Fruit fly (Drosophila melanogaster) whole organism, embryonic: ENCODE measurements around the gene CG12299.

Source experiments
- ATbp ChIP-seq: fragments of 200-800 bp; sonication (Bioruptor generic); optimal IDR thresholded peaks from 2 replicates; lab custom pipeline; 2017; ENCODE audit warnings: missing biosample characterization, mild to moderate bottlenecking, missing genetic modification characterization, missing genetic modification reagents
- Adf1 ChIP-seq: fragments of 200-800 bp; sonication (Bioruptor generic); IDR thresholded peaks from 2 replicates; pipeline ENCODE4 v1.3.6; 2022; ENCODE audit warnings: missing biosample characterization, missing genetic modification characterization
- Asciz ChIP-seq: fragments of 200-800 bp; sonication (Bioruptor generic); optimal IDR thresholded peaks from 2 replicates; lab custom pipeline; 2017; ENCODE audit warnings: missing biosample characterization, mild to moderate bottlenecking, missing genetic modification characterization, missing genetic modification reagents
- Bteb2 ChIP-seq: fragments of 200-800 bp; sonication (Bioruptor generic); optimal IDR thresholded peaks from 2 replicates; lab custom pipeline; 2016; ENCODE audit warnings: missing biosample characterization, missing genetic modification characterization
- CG12236 ChIP-seq: fragments of 200-800 bp; sonication (Bioruptor generic); optimal IDR thresholded peaks from 2 replicates; lab custom pipeline; 2016; ENCODE audit warnings: missing biosample characterization, missing genetic modification characterization
- CG12744 ChIP-seq: fragments of 200-800 bp; sonication (Bioruptor generic); optimal IDR thresholded peaks from 2 replicates; lab custom pipeline; 2016; ENCODE audit warnings: missing biosample characterization, missing genetic modification characterization
- CG12942 ChIP-seq: fragments of 200-800 bp; sonication (Bioruptor generic); optimal IDR thresholded peaks from 3 replicates; lab custom pipeline; 2016; ENCODE audit warnings: missing biosample characterization, missing genetic modification characterization
- CG14014 ChIP-seq: fragments of 200-800 bp; sonication (Bioruptor generic); IDR thresholded peaks from 2 replicates; pipeline ENCODE4 v1.3.6; 2022; ENCODE audit warnings: missing biosample characterization, missing genetic modification characterization
- CG14710 ChIP-seq: fragments of 200-800 bp; sonication (Bioruptor generic); optimal IDR thresholded peaks from 3 replicates; lab custom pipeline; 2019; ENCODE audit warnings: missing biosample characterization, mild to moderate bottlenecking, missing genetic modification characterization, moderate library complexity
- CG14860 ChIP-seq: fragments of 200-800 bp; sonication (Bioruptor generic); IDR thresholded peaks from 3 replicates; pipeline ENCODE4 v1.3.6; 2022; ENCODE audit warnings: missing biosample characterization, missing genetic modification characterization; ENCODE audit not compliant: partially characterized antibody
- CG2199 ChIP-seq: fragments of 200-800 bp; sonication (Bioruptor generic); IDR thresholded peaks from 3 replicates; pipeline ENCODE4 v1.3.6; 2022; ENCODE audit warnings: missing biosample characterization, missing genetic modification characterization
- CG3407 ChIP-seq: fragments of 200-800 bp; sonication (Bioruptor generic); optimal IDR thresholded peaks from 2 replicates; lab custom pipeline; 2018; ENCODE audit warnings: missing biosample characterization, mild to moderate bottlenecking, missing genetic modification characterization
- CG34376 ChIP-seq: fragments of 200-800 bp; sonication (Bioruptor generic); optimal IDR thresholded peaks from 2 replicates; lab custom pipeline; 2018; ENCODE audit warnings: missing biosample characterization, mild to moderate bottlenecking, missing genetic modification characterization
- CG3995 ChIP-seq: fragments of 200-800 bp; sonication (Bioruptor generic); optimal IDR thresholded peaks from 3 replicates; lab custom pipeline; 2016; ENCODE audit warnings: missing biosample characterization, missing genetic modification characterization
- CG4360 ChIP-seq: fragments of 200-800 bp; sonication (Bioruptor generic); IDR thresholded peaks from 2 replicates; pipeline ENCODE4 v1.3.6; 2022; ENCODE audit warnings: missing biosample characterization, missing genetic modification characterization
- CG4404 ChIP-seq: fragments of 200-800 bp; sonication (Bioruptor generic); IDR thresholded peaks from 2 replicates; pipeline ENCODE4 v1.3.6; 2022; ENCODE audit warnings: missing biosample characterization, missing genetic modification characterization
- CG5180 ChIP-seq: fragments of 200-800 bp; sonication (Bioruptor generic); optimal IDR thresholded peaks from 3 replicates; lab custom pipeline; 2017; ENCODE audit warnings: missing biosample characterization, missing genetic modification characterization, mild to moderate bottlenecking, moderate library complexity, missing genetic modification reagents
- CG7357 ChIP-seq: fragments of 200-800 bp; sonication (Bioruptor generic); IDR thresholded peaks from 3 replicates; pipeline ENCODE4 v1.3.6; 2022; ENCODE audit warnings: missing biosample characterization, missing genetic modification characterization
- CG7928 ChIP-seq: fragments of 200-800 bp; sonication (Bioruptor generic); optimal IDR thresholded peaks from 2 replicates; lab custom pipeline; 2017; ENCODE audit warnings: missing biosample characterization, mild to moderate bottlenecking, missing genetic modification characterization
- CG9609 ChIP-seq: fragments of 200-800 bp; sonication (Bioruptor generic); optimal IDR thresholded peaks from 3 replicates; lab custom pipeline; 2016; ENCODE audit warnings: missing biosample characterization, missing genetic modification characterization
- CG9876 ChIP-seq: fragments of 200-800 bp; sonication (Bioruptor generic); optimal IDR thresholded peaks from 2 replicates; lab custom pipeline; 2016; ENCODE audit warnings: missing biosample characterization, missing genetic modification characterization
- CG9932 ChIP-seq: fragments of 200-800 bp; sonication (Bioruptor generic); IDR thresholded peaks from 2 replicates; pipeline ENCODE4 v1.3.6; 2022; ENCODE audit warnings: missing biosample characterization, missing genetic modification characterization
- CoRest ChIP-seq: fragments of 200-800 bp; sonication (Bioruptor generic); optimal IDR thresholded peaks from 3 replicates; lab custom pipeline; 2018; ENCODE audit warnings: missing biosample characterization, mild to moderate bottlenecking, missing genetic modification characterization, moderate library complexity
- Dip3 ChIP-seq: fragments of 200-800 bp; sonication (Bioruptor generic); optimal IDR thresholded peaks from 3 replicates; lab custom pipeline; 2016; ENCODE audit warnings: missing biosample characterization, missing genetic modification characterization
- Dp ChIP-seq: fragments of 200-800 bp; sonication (Bioruptor generic); optimal IDR thresholded peaks from 2 replicates; lab custom pipeline; 2018; ENCODE audit warnings: missing biosample characterization, mild to moderate bottlenecking, missing genetic modification characterization, moderate library complexity
- E2f2 ChIP-seq: fragments of 200-800 bp; sonication (Bioruptor generic); IDR thresholded peaks from 2 replicates; pipeline ENCODE4 v1.3.6; 2022; ENCODE audit warnings: missing biosample characterization, missing genetic modification characterization
- Fer2 ChIP-seq: fragments of 200-800 bp; sonication (Bioruptor generic); optimal IDR thresholded peaks from 2 replicates; lab custom pipeline; 2018; ENCODE audit warnings: missing biosample characterization, mild to moderate bottlenecking, missing genetic modification characterization, moderate library complexity
- Neu2 ChIP-seq: fragments of 200-800 bp; sonication (Bioruptor generic); optimal IDR thresholded peaks from 3 replicates; lab custom pipeline; 2016; ENCODE audit warnings: missing biosample characterization, missing genetic modification characterization, borderline replicate concordance
- Side ChIP-seq: fragments of 200-800 bp; sonication (Bioruptor generic); optimal IDR thresholded peaks from 2 replicates; lab custom pipeline; 2016; ENCODE audit warnings: missing biosample characterization, missing genetic modification characterization
- Sry-β ChIP-seq: fragments of 200-800 bp; sonication (Bioruptor generic); optimal IDR thresholded peaks from 2 replicates; lab custom pipeline; 2018; ENCODE audit warnings: missing biosample characterization, mild to moderate bottlenecking, missing genetic modification characterization, moderate library complexity
- Stat92E ChIP-seq, 3 experiments: fragments of >200 bp in 2 of 3; fragments of 200-800 bp in 1 of 3; sonication (Bioruptor generic) in 1 of 3; optimal IDR thresholded peaks; 2 replicates each; lab custom pipeline; 2017 to 2019; ENCODE audit warnings: missing biosample characterization in 3 of 3, missing genetic modification characterization in 3 of 3, mild to moderate bottlenecking in 1 of 3, moderate library complexity in 1 of 3
- bab2 ChIP-seq: fragments of 200-800 bp; sonication (Bioruptor generic); optimal IDR thresholded peaks from 2 replicates; lab custom pipeline; 2016; ENCODE audit warnings: missing biosample characterization, missing genetic modification characterization
- bigmax ChIP-seq: fragments of 200-800 bp; sonication (Bioruptor generic); optimal IDR thresholded peaks from 2 replicates; lab custom pipeline; 2018; ENCODE audit warnings: missing biosample characterization, mild to moderate bottlenecking, missing genetic modification characterization
- crc ChIP-seq: fragments of 200-800 bp; sonication (Bioruptor generic); optimal IDR thresholded peaks from 2 replicates; lab custom pipeline; 2016; ENCODE audit warnings: missing biosample characterization, missing genetic modification characterization
- dimm ChIP-seq: fragments of 200-800 bp; sonication (Bioruptor generic); IDR thresholded peaks from 2 replicates; pipeline ENCODE4 v1.3.6; 2022; ENCODE audit warnings: missing biosample characterization, missing genetic modification characterization
- dpn ChIP-seq, 2 experiments: fragments of 200-800 bp; sonication (Bioruptor generic); optimal IDR thresholded peaks; 3 replicates each; lab custom pipeline; 2016; ENCODE audit warnings: missing biosample characterization in 2 of 2, missing genetic modification characterization in 2 of 2
- ems ChIP-seq: fragments of 200-800 bp; sonication (Bioruptor generic); optimal IDR thresholded peaks from 3 replicates; lab custom pipeline; 2016; ENCODE audit warnings: missing biosample characterization, missing genetic modification characterization
- fd3F ChIP-seq: fragments of 200-800 bp; sonication (Bioruptor generic); optimal IDR thresholded peaks from 2 replicates; lab custom pipeline; 2018; ENCODE audit warnings: missing biosample characterization, mild to moderate bottlenecking, missing genetic modification characterization, moderate library complexity
- hkb ChIP-seq, 2 experiments: fragments of 200-800 bp in 1 of 2; fragments of >200 bp in 1 of 2; sonication (Bioruptor generic) in 1 of 2; IDR thresholded peaks in 1 of 2; optimal IDR thresholded peaks in 1 of 2; 2 replicates each; pipeline versions ENCODE4 v1.3.6 to Lab custom; 2017 to 2022; ENCODE audit warnings: missing biosample characterization in 1 of 2, missing genetic modification characterization in 1 of 2
- inv ChIP-seq: fragments of 200-800 bp; sonication (Bioruptor generic); IDR thresholded peaks from 2 replicates; pipeline ENCODE4 v1.3.6; 2022; ENCODE audit warnings: missing biosample characterization, missing genetic modification characterization; ENCODE audit not compliant: partially characterized antibody
- jigr1 ChIP-seq: fragments of 200-800 bp; sonication (Bioruptor generic); IDR thresholded peaks from 3 replicates; pipeline ENCODE4 v1.3.6; 2022; ENCODE audit warnings: missing biosample characterization, missing genetic modification characterization
- kni ChIP-seq: fragments of 200-800 bp; sonication (Bioruptor generic); optimal IDR thresholded peaks from 3 replicates; lab custom pipeline; 2017; ENCODE audit warnings: mild to moderate bottlenecking, missing biosample characterization, missing genetic modification reagents, missing genetic modification characterization
- mam ChIP-seq: fragments of 200-800 bp; sonication (Bioruptor generic); optimal IDR thresholded peaks from 3 replicates; lab custom pipeline; 2016; ENCODE audit warnings: missing biosample characterization, missing genetic modification characterization
- oc ChIP-seq: fragments of 200-800 bp; sonication (Bioruptor generic); optimal IDR thresholded peaks from 2 replicates; lab custom pipeline; 2018; ENCODE audit warnings: missing biosample characterization, mild to moderate bottlenecking, missing genetic modification characterization, moderate library complexity
- pho ChIP-seq: fragments of 200-800 bp; sonication (Bioruptor generic); optimal IDR thresholded peaks from 2 replicates; lab custom pipeline; 2016; ENCODE audit warnings: missing biosample characterization, missing genetic modification characterization
- repo ChIP-seq: fragments of 200-800 bp; sonication (Bioruptor generic); optimal IDR thresholded peaks from 2 replicates; lab custom pipeline; 2016; ENCODE audit warnings: missing biosample characterization, missing genetic modification characterization
- ttk ChIP-seq: fragments of 200-800 bp; sonication (Bioruptor generic); IDR thresholded peaks from 2 replicates; pipeline ENCODE4 v2.1.2; 2022; ENCODE audit warnings: missing biosample characterization, missing genetic modification characterization
- tx ChIP-seq: fragments of 200-800 bp; sonication (Bioruptor generic); optimal IDR thresholded peaks from 2 replicates; lab custom pipeline; 2016; ENCODE audit warnings: missing biosample characterization, missing genetic modification characterization
- vvl ChIP-seq: fragments of 200-800 bp; sonication (Bioruptor generic); IDR thresholded peaks from 2 replicates; pipeline ENCODE4 v1.3.6; 2022; ENCODE audit warnings: missing biosample characterization, missing genetic modification characterization
- zen2 ChIP-seq: fragments of 200-800 bp; sonication (Bioruptor generic); IDR thresholded peaks from 3 replicates; pipeline ENCODE4 v1.3.6; 2022; ENCODE audit warnings: missing biosample characterization, missing genetic modification characterization; ENCODE audit not compliant: partially characterized antibody

The CG12299 gene

DNA sequence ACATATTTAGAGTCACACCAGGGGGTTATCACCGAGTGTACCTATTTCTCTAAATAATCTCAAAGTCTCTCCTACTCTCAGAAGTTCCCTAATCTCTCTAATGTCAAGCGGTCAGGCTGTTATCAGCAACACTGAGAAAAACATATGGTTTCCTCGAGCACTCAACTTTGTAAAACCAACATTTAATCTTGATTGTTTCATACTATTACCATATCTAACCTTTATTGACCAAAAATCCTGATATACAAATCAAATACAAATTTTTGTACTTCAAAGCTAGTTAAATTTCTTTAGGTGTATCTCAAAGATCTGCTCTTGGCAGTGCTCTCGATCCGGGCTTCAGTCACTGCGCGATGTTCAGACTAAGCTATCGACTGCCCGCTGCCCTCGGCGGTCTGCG is 33.9 kb upstream of the CG12299 start, which contains the start of gene CG6415 (continued):
- TF ChIP-seq CG2199, result no peak
- TF ChIP-seq Dp (GFP tag; lab: Kevin White, UChicago), result no peak
- no peak for TF ChIP-seq Sry-β (GFP tag; lab: Kevin White, UChicago)
- peak; percentile 15 for TF ChIP-seq tx (GFP tag; lab: Kevin White, UChicago)
- peak; percentile 80 for TF ChIP-seq CG14014 (GFP tag; lab: Robert Waterston, UW)
- TF ChIP-seq crc (GFP tag; lab: Kevin White, UChicago), result peak; percentile 52
- peak; percentile 81 for TF ChIP-seq CoRest
- TF ChIP-seq CG9609 (GFP tag; lab: Kevin White, UChicago), result peak; percentile 66
- peak; percentile 40; the same call in 1 of the 2 replicates for TF ChIP-seq E2f2 (GFP tag; lab: Robert Waterston, UW)
- peak; percentile 45 for TF ChIP-seq Bteb2 (GFP tag; lab: Kevin White, UChicago)
- TF ChIP-seq mam (GFP tag; lab: Kevin White, UChicago), result peak; percentile 81
- peak; percentile 66 for TF ChIP-seq CG4404
- TF ChIP-seq ATbp (GFP tag; lab: Kevin White, UChicago), result peak; percentile 71
- peak; percentile 32 for TF ChIP-seq CG12236 (GFP tag; lab: Kevin White, UChicago)
- peak; percentile 86 for TF ChIP-seq vvl (GFP tag; lab: Robert Waterston, UW)
- peak; percentile 44 for TF ChIP-seq Side
- TF ChIP-seq oc (tag; lab: Kevin White, UChicago), result peak; percentile 51
- TF ChIP-seq ttk (GFP tag; lab: Robert Waterston, UW), result peak; percentile 74
- TF ChIP-seq fd3F (GFP tag; lab: Kevin White, UChicago), result peak; percentile 60
- TF ChIP-seq Fer2 (tag; lab: Kevin White, UChicago), result peak; percentile 57
- TF ChIP-seq CG7928 (GFP tag; lab: Kevin White, UChicago), result no peak
- peak; percentile 62 for TF ChIP-seq CG3407 (GFP tag; lab: Kevin White, UChicago)
- TF ChIP-seq hkb (optimal IDR thresholded peaks at IDR 0.05; lab: Kevin White, UChicago), result no peak
- peak; percentile 65 for TF ChIP-seq hkb (GFP tag; IDR thresholded peaks at IDR 0.05; lab: Robert Waterston, UW)
- TF ChIP-seq Asciz (GFP tag; lab: Kevin White, UChicago), result peak; percentile 44
- TF ChIP-seq Dip3 (GFP tag; lab: Kevin White, UChicago), result peak; percentile 63
- 0 out of 2 replicates have a peak, but pooled peaks have one; percentile 36 for TF ChIP-seq CG4360 (GFP tag; lab: Robert Waterston, UW)
- no peak for TF ChIP-seq Adf1
- TF ChIP-seq kni (GFP tag; lab: Kevin White, UChicago), result no peak
- TF ChIP-seq pho (GFP tag; lab: Kevin White, UChicago), result peak; percentile 54
- TF ChIP-seq Stat92E (GFP tag; optimal IDR thresholded peaks at IDR 0.05; lab: Kevin White, UChicago), result no peak
- TF ChIP-seq CG12744 (GFP tag; lab: Kevin White, UChicago), result peak; percentile 12
- no peak for TF ChIP-seq CG14860 (GFP tag; lab: Robert Waterston, UW)
- no peak for TF ChIP-seq inv (GFP tag; lab: Robert Waterston, UW)
- TF ChIP-seq CG9932 (GFP tag; lab: Robert Waterston, UW), result peak; percentile 36; the same call in 1 of the 2 replicates
- TF ChIP-seq repo (GFP tag; lab: Kevin White, UChicago), result peak; percentile 66
- TF ChIP-seq CG5180, result peak; percentile 46
- peak; percentile 75 to 77 for TF ChIP-seq dpn (GFP tag; optimal IDR thresholded peaks at IDR 0.05; lab: Kevin White, UChicago)
- TF ChIP-seq CG3995 (GFP tag; lab: Kevin White, UChicago), result peak; percentile 26
- peak; percentile 70 for TF ChIP-seq CG14710 (tag; lab: Kevin White, UChicago)
- TF ChIP-seq ems (GFP tag; lab: Kevin White, UChicago), result peak; percentile 68
- TF ChIP-seq CG9876 (GFP tag; lab: Kevin White, UChicago), result peak; percentile 57
- TF ChIP-seq CG12942 (GFP tag; lab: Kevin White, UChicago), result peak; percentile 6
- peak; percentile 73 for TF ChIP-seq bab2 (GFP tag; lab: Kevin White, UChicago)
- no peak for TF ChIP-seq dimm
- peak; percentile 5 for TF ChIP-seq Neu2 (GFP tag; lab: Kevin White, UChicago)
- no peak for TF ChIP-seq jigr1
- peak; percentile 72 for TF ChIP-seq CG7357 (GFP tag; lab: Robert Waterston, UW)
- no peak for TF ChIP-seq zen2 (GFP tag; lab: Robert Waterston, UW)
- peak; percentile 87 for TF ChIP-seq CG34376 (GFP tag; lab: Kevin White, UChicago)
- TF ChIP-seq bigmax (GFP tag; lab: Kevin White, UChicago), result no peak
